Worm (Caenorhabditis elegans) whole organism, L4 larva: ENCODE results near the gene F46B6.5.

Source experiments
- Y75B8A.6 ChIP-seq: fragments of 200-800 bp; sonication (Bioruptor generic); IDR thresholded peaks from 2 replicates; pipeline ENCODE4 v1.3.6; 2022; ENCODE audit warnings: missing genetic modification reagents, missing genetic modification characterization, missing compliant biosample characterization
- lin-38 ChIP-seq: fragments of 200-800 bp; sonication (Bioruptor generic); IDR thresholded peaks from 2 replicates; pipeline ENCODE4 v1.3.6; 2022; ENCODE audit warnings: missing genetic modification reagents, missing genetic modification characterization, missing compliant biosample characterization
- madf-9 ChIP-seq: fragments of 200-800 bp; sonication (Bioruptor generic); conservative IDR thresholded peaks from 2 replicates; pipeline ENCODE4 v1.3.6; 2022; ENCODE audit warnings: missing genetic modification reagents, missing genetic modification characterization, missing compliant biosample characterization
- nhr-10 ChIP-seq: fragments of 150-350 bp; optimal IDR thresholded peaks from 2 replicates; lab custom pipeline; 2014; ENCODE audit warnings: missing biosample characterization, missing genetic modification characterization
- pqm-1 ChIP-seq: sonication (generic microtip); optimal IDR thresholded peaks from 2 replicates; lab custom pipeline; 2017; ENCODE audit warnings: missing biosample characterization, missing genetic modification characterization
- skn-1 ChIP-seq: fragments of 150-350 bp; optimal IDR thresholded peaks from 2 replicates; lab custom pipeline; 2014; ENCODE audit warnings: missing biosample characterization, missing genetic modification characterization
- unc-62 ChIP-seq, 3 experiments: fragments of 150-350 bp in 1 of 3; sonication (generic microtip); optimal IDR thresholded peaks in 2 of 3; peaks in 1 of 3; 1 replicate in 1 of 3; 2 replicates in 2 of 3; lab custom pipeline; 2014 to 2017; ENCODE audit warnings: missing biosample characterization in 3 of 3, missing genetic modification characterization in 3 of 3, missing genetic modification reagents in 3 of 3, missing genotype in 1 of 3
- ztf-7 ChIP-seq: fragments of 150-350 bp; optimal IDR thresholded peaks from 2 replicates; lab custom pipeline; 2014; ENCODE audit warnings: missing biosample characterization, missing genetic modification characterization

DNA sequence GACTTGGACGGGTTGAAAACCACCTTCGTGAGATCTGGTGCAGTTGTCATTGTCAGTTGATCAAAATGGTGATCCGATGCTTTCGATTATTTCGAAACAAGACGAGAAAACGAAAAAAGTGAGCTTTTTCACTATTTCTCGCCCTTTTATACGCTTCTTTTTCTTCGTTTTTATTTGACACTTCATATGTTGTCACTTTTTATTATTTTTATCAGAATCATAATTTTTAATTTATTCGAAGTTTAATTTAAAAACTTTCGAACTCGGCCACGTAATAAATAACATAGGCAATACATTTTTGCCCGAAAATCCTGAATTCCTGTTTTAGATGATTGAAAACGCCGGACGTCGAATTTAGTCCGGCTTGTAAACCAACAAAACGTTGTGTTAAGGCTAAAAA lies 28.4 kb downstream of the F46B6.5 start, which contains the start of gene F58E6.5:
- TF ChIP-seq pqm-1 (tag; lab: Kevin White, UChicago) (no peak), unc-62 (GFP tag; optimal IDR thresholded peaks at IDR 0.05 in 1 of 2; lab: Kevin White, UChicago) (no peak), unc-62 (tag; optimal IDR thresholded peaks at IDR 0.05; lab: Kevin White, UChicago) (no peak), nhr-10 (tag; lab: Kevin White, UChicago) (no peak), Y75B8A.6 (GFP tag; lab: Robert Waterston, UW) (no peak), ztf-7 (tag; lab: Kevin White, UChicago) (no peak), madf-9 (GFP tag; lab: Robert Waterston, UW) (no peak), lin-38 (GFP tag; lab: Robert Waterston, UW) (no peak), skn-1 (tag; lab: Kevin White, UChicago) (no peak)
